Fruit fly (Drosophila melanogaster): ENCODE measurements around the gene CG46468.

CG46468 gene

dm6 chr2L:9520886-9521868 lies 44.1 kb downstream of the CG46468 start, which contains the start of gene Oatp30B (continued):
- TF ChIP-seq CG18619 (GFP tag; optimal IDR thresholded peaks at IDR 0.05) (peak; percentile 93), pzg (GFP tag; optimal IDR thresholded peaks at IDR 0.05) (peak; percentile 68), CG4854 (GFP tag; optimal IDR thresholded peaks at IDR 0.05) (peak; percentile 95), CG2116 (GFP tag; optimal IDR thresholded peaks at IDR 0.05) (peak; percentile 93), odd (GFP tag; optimal IDR thresholded peaks at IDR 0.05) (peak; percentile 87), CG8388 (GFP tag; optimal IDR thresholded peaks at IDR 0.05) (peak; percentile 96), Gsc (GFP tag; IDR thresholded peaks at IDR 0.05) (no peak; the same call in 1 of the 2 replicates), Bgb (GFP tag; IDR thresholded peaks at IDR 0.05; ENCODE audit: partially characterized antibody) (peak; percentile 96), gsb-n (tag; optimal IDR thresholded peaks at IDR 0.05) (peak; percentile 96), Dad (GFP tag; optimal IDR thresholded peaks at IDR 0.05) (peak; percentile 94), Ets97D (GFP tag; optimal IDR thresholded peaks at IDR 0.05) (peak; percentile 94), CG6254 (GFP tag; optimal IDR thresholded peaks at IDR 0.05) (peak; percentile 90), Atf3 (GFP tag; optimal IDR thresholded peaks at IDR 0.05) (peak; percentile 94), Spps (tag; optimal IDR thresholded peaks at IDR 0.05) (peak; percentile 95), CG2875 (GFP tag; optimal IDR thresholded peaks at IDR 0.05) (peak; percentile 92), CG9727 (GFP tag; optimal IDR thresholded peaks at IDR 0.05) (peak; percentile 96), gt (GFP tag; IDR thresholded peaks at IDR 0.05) (peak; percentile 93), sob (GFP tag; IDR thresholded peaks at IDR 0.05) (peak; percentile 99), Nf-YB (GFP tag; optimal IDR thresholded peaks at IDR 0.05) (peak; percentile 85), Adf1 (GFP tag; IDR thresholded peaks at IDR 0.05) (peak; percentile 79), CG13296 (GFP tag; optimal IDR thresholded peaks at IDR 0.05) (peak; percentile 94), ken (GFP tag; IDR thresholded peaks at IDR 0.05) (peak; percentile 98), NK7.1 (GFP tag; optimal IDR thresholded peaks at IDR 0.05) (peak; percentile 87), Oli (tag; optimal IDR thresholded peaks at IDR 0.05) (peak; percentile 94), CG31224 (GFP tag; IDR thresholded peaks at IDR 0.05) (peak; percentile 93), CG17186 (GFP tag; optimal IDR thresholded peaks at IDR 0.05) (peak; percentile 72), Poxn (GFP tag; IDR thresholded peaks at IDR 0.05) (peak; percentile 85), CG14441 (GFP tag; IDR thresholded peaks at IDR 0.05) (peak; percentile 97), Hsf (GFP tag; optimal IDR thresholded peaks at IDR 0.05) (peak; percentile 98), CG12769 (tag; optimal IDR thresholded peaks at IDR 0.05) (peak; percentile 98), CG15479 (GFP tag; optimal IDR thresholded peaks at IDR 0.05) (peak; percentile 71), Lim3 (GFP tag; IDR thresholded peaks at IDR 0.05) (peak; percentile 82; the same call in 1 of the 2 replicates), Dip2 (GFP tag; IDR thresholded peaks at IDR 0.05) (no peak), dan (GFP tag; IDR thresholded peaks at IDR 0.05) (no peak), CG12236 (GFP tag; optimal IDR thresholded peaks at IDR 0.05) (peak; percentile 91), mirr (GFP tag; optimal IDR thresholded peaks at IDR 0.05) (peak; percentile 94), ro (GFP tag; IDR thresholded peaks at IDR 0.05) (peak; percentile 95), gcm (GFP tag; optimal IDR thresholded peaks at IDR 0.05) (peak; percentile 96), CG30020 (tag; optimal IDR thresholded peaks at IDR 0.05) (peak; percentile 83), shn (GFP tag; optimal IDR thresholded peaks at IDR 0.05) (peak; percentile 94), CG14014 (GFP tag; IDR thresholded peaks at IDR 0.05) (peak; percentile 97), tna (GFP tag; IDR thresholded peaks at IDR 0.05; ENCODE audit: partially characterized antibody) (peak; percentile 86), hb (GFP tag; IDR thresholded peaks at IDR 0.05; ENCODE audit: partially characterized antibody) (peak; percentile 91; the same call in 2 of the 3 replicates), Nf-YC (tag; optimal IDR thresholded peaks at IDR 0.05) (peak; percentile 88), CG13123 (GFP tag; optimal IDR thresholded peaks at IDR 0.05) (peak; percentile 95), CG17912 (GFP tag; optimal IDR thresholded peaks at IDR 0.05) (peak; percentile 82), nom (GFP tag; optimal IDR thresholded peaks at IDR 0.05) (peak; percentile 72), eve (GFP tag; optimal IDR thresholded peaks at IDR 0.05) (peak; percentile 60 to 95)
